Fruit fly (Drosophila melanogaster) whole organism, embryonic: ENCODE measurements around the gene CG10984.

Experiments used
- Ada2b ChIP-seq: fragments of 200-800 bp; sonication (Bioruptor generic); IDR thresholded peaks from 2 replicates; pipeline ENCODE4 v1.3.6; 2022; ENCODE audit warnings: missing biosample characterization, missing genetic modification characterization
- Atf3 ChIP-seq: fragments of 200-800 bp; sonication (Bioruptor generic); optimal IDR thresholded peaks from 3 replicates; lab custom pipeline; 2016; ENCODE audit warnings: missing biosample characterization, missing genetic modification characterization
- CG10565 ChIP-seq: fragments of 200-800 bp; sonication (Bioruptor generic); optimal IDR thresholded peaks from 3 replicates; lab custom pipeline; 2016; ENCODE audit warnings: missing biosample characterization, mild to moderate bottlenecking, missing genetic modification characterization
- CG11085 ChIP-seq: fragments of 200-800 bp; sonication (Bioruptor generic); IDR thresholded peaks from 2 replicates; pipeline ENCODE4 v1.3.6; 2022; ENCODE audit warnings: missing biosample characterization, missing genetic modification characterization
- CG11695 ChIP-seq: fragments of 200-800 bp; sonication (Bioruptor generic); IDR thresholded peaks from 3 replicates; pipeline ENCODE4 v1.3.6; 2022; ENCODE audit warnings: missing biosample characterization, missing genetic modification characterization
- CG2129 ChIP-seq: fragments of 200-800 bp; sonication (Bioruptor generic); IDR thresholded peaks from 2 replicates; pipeline ENCODE4 v1.3.6; 2022; ENCODE audit warnings: missing biosample characterization, missing genetic modification characterization; ENCODE audit not compliant: partially characterized antibody
- Hr39 ChIP-seq: fragments of >200 bp; optimal IDR thresholded peaks from 2 replicates; lab custom pipeline; 2017
- NfI ChIP-seq: fragments of 200-800 bp; sonication (Bioruptor generic); optimal IDR thresholded peaks from 3 replicates; lab custom pipeline; 2018; ENCODE audit warnings: missing biosample characterization, mild to moderate bottlenecking, missing genetic modification characterization, moderate library complexity
- otp ChIP-seq: fragments of 200-800 bp; sonication (Bioruptor generic); IDR thresholded peaks from 3 replicates; pipeline ENCODE4, ENCODE4 v1.3.6; 2022; ENCODE audit warnings: missing biosample characterization, missing genetic modification characterization
- z ChIP-seq: fragments of 200-800 bp; sonication (Bioruptor generic); IDR thresholded peaks from 3 replicates; pipeline ENCODE4 v1.3.6; 2022; ENCODE audit warnings: missing biosample characterization, missing genetic modification characterization
- zf30C ChIP-seq: fragments of 200-800 bp; sonication (Bioruptor generic); optimal IDR thresholded peaks from 3 replicates; lab custom pipeline; 2018; ENCODE audit warnings: missing biosample characterization, mild to moderate bottlenecking, missing genetic modification characterization

DNA sequence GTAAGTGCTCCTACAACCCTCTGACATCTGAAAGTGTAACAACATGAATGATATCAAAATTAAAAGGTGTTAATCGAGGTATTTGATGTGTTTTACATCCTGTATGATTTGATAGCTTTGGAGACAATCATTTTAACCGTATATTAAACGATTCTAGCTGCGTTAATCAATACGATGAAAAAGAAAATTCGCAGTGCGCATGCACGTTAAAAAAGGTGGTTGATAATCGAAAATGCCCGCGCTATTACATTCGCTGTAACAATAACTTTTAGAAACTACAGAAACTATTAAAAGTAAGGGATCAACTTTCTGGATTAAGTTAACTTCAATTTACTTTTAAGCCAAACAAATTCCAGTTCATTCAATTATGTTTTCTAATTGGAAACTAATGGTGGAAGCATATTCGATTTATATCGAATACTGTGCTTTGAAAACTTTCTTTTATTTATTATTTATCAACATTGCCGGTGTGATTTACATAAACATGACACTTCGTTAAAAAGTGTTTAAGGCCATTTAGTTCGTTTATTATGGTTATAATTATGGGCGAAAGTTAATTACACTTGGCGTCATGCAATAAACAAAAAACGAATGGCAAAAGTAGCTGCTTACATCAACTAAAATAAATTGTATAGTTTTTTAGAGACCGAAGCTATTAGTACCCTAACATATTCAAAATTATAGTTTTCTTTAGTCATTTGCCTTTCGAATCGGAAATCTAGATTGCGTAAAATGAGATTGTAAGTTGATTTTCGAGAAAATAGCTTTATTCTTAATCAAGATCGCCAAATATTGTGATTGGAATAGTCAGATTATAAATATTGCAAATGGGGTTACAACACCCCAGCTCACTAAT is 980 bp upstream of the CG10984 start:
- TF ChIP-seq CG10565 (GFP tag; lab: Kevin White, UChicago) (no peak), NfI (GFP tag; lab: Kevin White, UChicago) (no peak), CG11085 (GFP tag; lab: Robert Waterston, UW) (no peak), CG2129 (no peak), otp (GFP tag; lab: Robert Waterston, UW) (no peak), CG11695 (no peak), Atf3 (GFP tag; lab: Kevin White, UChicago) (no peak), z (GFP tag; lab: Robert Waterston, UW) (no peak), Ada2b (GFP tag; lab: Robert Waterston, UW) (no peak), zf30C (GFP tag; lab: Kevin White, UChicago) (no peak), Hr39 (lab: Kevin White, UChicago) (no peak)
